Fruit fly (Drosophila melanogaster) whole organism, embryonic: ENCODE results near the gene CG12253.

Experiments
- Abd-B ChIP-seq: fragments of 200-800 bp; sonication (Bioruptor generic); optimal IDR thresholded peaks from 2 replicates; lab custom pipeline; 2018; ENCODE audit warnings: missing biosample characterization, mild to moderate bottlenecking, missing genetic modification characterization, moderate library complexity
- Ada2b ChIP-seq: fragments of 200-800 bp; sonication (Bioruptor generic); IDR thresholded peaks from 2 replicates; pipeline ENCODE4 v1.3.6; 2022; ENCODE audit warnings: missing biosample characterization, missing genetic modification characterization
- Atf-2 ChIP-seq: fragments of 200-800 bp; sonication (Bioruptor generic); optimal IDR thresholded peaks from 2 replicates; lab custom pipeline; 2016; ENCODE audit warnings: missing biosample characterization, missing genetic modification characterization
- CG10267 ChIP-seq: fragments of 200-800 bp; sonication (Bioruptor generic); optimal IDR thresholded peaks from 2 replicates; lab custom pipeline; 2018; ENCODE audit warnings: missing biosample characterization, mild to moderate bottlenecking, missing genetic modification characterization, moderate library complexity
- CG10366 ChIP-seq: fragments of 200-800 bp; sonication (Bioruptor generic); IDR thresholded peaks from 2 replicates; pipeline ENCODE4 v1.3.6; 2022; ENCODE audit warnings: missing biosample characterization, missing genetic modification characterization
- CG10462 ChIP-seq: fragments of 200-800 bp; sonication (Bioruptor generic); optimal IDR thresholded peaks from 2 replicates; lab custom pipeline; 2016; ENCODE audit warnings: missing biosample characterization, missing genetic modification characterization
- CG11723 ChIP-seq: fragments of 200-800 bp; sonication (Bioruptor generic); optimal IDR thresholded peaks from 2 replicates; lab custom pipeline; 2017; ENCODE audit warnings: missing biosample characterization, mild to moderate bottlenecking, missing genetic modification characterization
- CG13775 ChIP-seq: fragments of 200-800 bp; sonication (Bioruptor generic); optimal IDR thresholded peaks from 3 replicates; lab custom pipeline; 2017; ENCODE audit warnings: missing biosample characterization, mild to moderate bottlenecking, missing genetic modification characterization
- CG17361 ChIP-seq: fragments of 200-800 bp; sonication (Bioruptor generic); IDR thresholded peaks from 3 replicates; pipeline ENCODE4 v1.3.6; 2022; ENCODE audit warnings: missing biosample characterization, missing genetic modification characterization
- CG17612 ChIP-seq: fragments of 200-800 bp; sonication (Bioruptor generic); IDR thresholded peaks from 2 replicates; pipeline ENCODE4 v1.3.6; 2022; ENCODE audit warnings: missing biosample characterization, missing genetic modification characterization
- CG18599 ChIP-seq: fragments of 200-800 bp; sonication (Bioruptor generic); optimal IDR thresholded peaks from 3 replicates; lab custom pipeline; 2017; ENCODE audit warnings: missing biosample characterization, missing genetic modification characterization, mild to moderate bottlenecking, moderate library complexity, missing genetic modification reagents
- CG18619 ChIP-seq: fragments of 200-800 bp; sonication (Bioruptor generic); optimal IDR thresholded peaks from 3 replicates; lab custom pipeline; 2017; ENCODE audit warnings: missing biosample characterization, mild to moderate bottlenecking, missing genetic modification characterization
- CG2116 ChIP-seq: fragments of 200-800 bp; sonication (Bioruptor generic); optimal IDR thresholded peaks from 3 replicates; lab custom pipeline; 2018; ENCODE audit warnings: missing biosample characterization, mild to moderate bottlenecking, missing genetic modification characterization
- CG2202 ChIP-seq: fragments of 200-800 bp; sonication (Bioruptor generic); optimal IDR thresholded peaks from 2 replicates; lab custom pipeline; 2018; ENCODE audit warnings: missing biosample characterization, mild to moderate bottlenecking, missing genetic modification characterization
- CG30431 ChIP-seq: fragments of 200-800 bp; sonication (Bioruptor generic); optimal IDR thresholded peaks from 2 replicates; lab custom pipeline; 2017; ENCODE audit warnings: missing biosample characterization, missing genetic modification characterization
- CG6854 ChIP-seq: fragments of 200-800 bp; sonication (Bioruptor generic); optimal IDR thresholded peaks from 3 replicates; lab custom pipeline; 2017; ENCODE audit warnings: missing biosample characterization, mild to moderate bottlenecking, missing genetic modification characterization
- CG7271 ChIP-seq: fragments of 200-800 bp; sonication (Bioruptor generic); optimal IDR thresholded peaks from 2 replicates; lab custom pipeline; 2018; ENCODE audit warnings: missing biosample characterization, mild to moderate bottlenecking, missing genetic modification characterization, moderate library complexity
- CG7839 ChIP-seq: fragments of 200-800 bp; sonication (Bioruptor generic); optimal IDR thresholded peaks from 3 replicates; lab custom pipeline; 2018; ENCODE audit warnings: missing biosample characterization, mild to moderate bottlenecking, missing genetic modification characterization, moderate library complexity
- CG9609 ChIP-seq: fragments of 200-800 bp; sonication (Bioruptor generic); optimal IDR thresholded peaks from 3 replicates; lab custom pipeline; 2016; ENCODE audit warnings: missing biosample characterization, missing genetic modification characterization
- CG9797 ChIP-seq: fragments of 200-800 bp; sonication (Bioruptor generic); optimal IDR thresholded peaks from 3 replicates; lab custom pipeline; 2018; ENCODE audit warnings: missing biosample characterization, mild to moderate bottlenecking, missing genetic modification characterization
- CHES-1-like ChIP-seq: fragments of 200-800 bp; sonication (Bioruptor generic); optimal IDR thresholded peaks from 2 replicates; lab custom pipeline; 2016; ENCODE audit warnings: missing biosample characterization, missing genetic modification characterization
- D19B ChIP-seq: fragments of 200-800 bp; sonication (Bioruptor generic); optimal IDR thresholded peaks from 2 replicates; lab custom pipeline; 2017; ENCODE audit warnings: missing biosample characterization, mild to moderate bottlenecking, missing genetic modification characterization
- Dref ChIP-seq: fragments of 200-800 bp; sonication (Bioruptor generic); IDR thresholded peaks from 2 replicates; pipeline ENCODE4 v1.3.6; 2022; ENCODE audit warnings: missing biosample characterization, missing genetic modification characterization
- Eip74EF ChIP-seq, 2 experiments: fragments of 200-800 bp in 1 of 2; fragments of >200 bp in 1 of 2; sonication (Bioruptor generic) in 1 of 2; optimal IDR thresholded peaks; 2 replicates each; lab custom pipeline; 2017 to 2019; ENCODE audit warnings: missing biosample characterization in 2 of 2, missing genetic modification characterization in 2 of 2, mild to moderate bottlenecking in 1 of 2, moderate library complexity in 1 of 2
- GATAe ChIP-seq: fragments of 200-800 bp; sonication (Bioruptor generic); conservative IDR thresholded peaks from 2 replicates; pipeline ENCODE4 v1.3.6; 2022; ENCODE audit warnings: missing biosample characterization, missing genetic modification characterization
- H2.0 ChIP-seq: fragments of 200-800 bp; sonication (Bioruptor generic); IDR thresholded peaks from 2 replicates; pipeline ENCODE4 v1.3.6; 2022; ENCODE audit warnings: missing biosample characterization, missing genetic modification characterization
- Mrtf ChIP-seq: fragments of 200-800 bp; sonication (Bioruptor generic); IDR thresholded peaks from 3 replicates; pipeline ENCODE4 v1.3.6; 2022; ENCODE audit warnings: missing biosample characterization, missing genetic modification characterization
- Nf-YC ChIP-seq: fragments of 200-800 bp; optimal IDR thresholded peaks from 3 replicates; lab custom pipeline; 2019; ENCODE audit warnings: missing biosample characterization, mild to moderate bottlenecking, missing genetic modification characterization, moderate library complexity
- Vsx1 ChIP-seq: fragments of 200-800 bp; sonication (Bioruptor generic); optimal IDR thresholded peaks from 2 replicates; lab custom pipeline; 2017; ENCODE audit warnings: missing biosample characterization, mild to moderate bottlenecking, missing genetic modification characterization, missing genetic modification reagents
- abd-A ChIP-seq: fragments of 200-800 bp; sonication (Bioruptor generic); optimal IDR thresholded peaks from 3 replicates; lab custom pipeline; 2019; ENCODE audit warnings: missing biosample characterization, mild to moderate bottlenecking, missing genetic modification characterization, moderate library complexity
- amos ChIP-seq: fragments of 200-800 bp; sonication (Bioruptor generic); IDR thresholded peaks from 2 replicates; pipeline ENCODE4 v1.3.6; 2022; ENCODE audit warnings: missing biosample characterization, missing genetic modification characterization; ENCODE audit not compliant: partially characterized antibody
- cg ChIP-seq: fragments of 200-800 bp; sonication (Bioruptor generic); optimal IDR thresholded peaks from 3 replicates; lab custom pipeline; 2019; ENCODE audit warnings: missing biosample characterization, mild to moderate bottlenecking, missing genetic modification characterization, moderate library complexity
- dmrt99B ChIP-seq: fragments of 200-800 bp; sonication (Bioruptor generic); optimal IDR thresholded peaks from 2 replicates; lab custom pipeline; 2018; ENCODE audit warnings: missing biosample characterization, mild to moderate bottlenecking, missing genetic modification characterization, moderate library complexity
- fd3F ChIP-seq: fragments of 200-800 bp; sonication (Bioruptor generic); optimal IDR thresholded peaks from 2 replicates; lab custom pipeline; 2018; ENCODE audit warnings: missing biosample characterization, mild to moderate bottlenecking, missing genetic modification characterization, moderate library complexity
- fd64A ChIP-seq: fragments of 200-800 bp; sonication (Bioruptor generic); optimal IDR thresholded peaks from 3 replicates; lab custom pipeline; 2018; ENCODE audit warnings: missing biosample characterization, mild to moderate bottlenecking, missing genetic modification characterization
- gsb-n ChIP-seq: fragments of 200-800 bp; sonication (Bioruptor generic); optimal IDR thresholded peaks from 3 replicates; lab custom pipeline; 2018; ENCODE audit warnings: missing biosample characterization, mild to moderate bottlenecking, missing genetic modification characterization
- hth ChIP-seq: fragments of >200 bp; optimal IDR thresholded peaks from 2 replicates; lab custom pipeline; 2017; ENCODE audit warnings: inconsistent platforms
- lilli ChIP-seq: fragments of 200-800 bp; sonication (Bioruptor generic); optimal IDR thresholded peaks from 3 replicates; lab custom pipeline; 2016; ENCODE audit warnings: missing biosample characterization, missing genetic modification characterization
- luna ChIP-seq: fragments of 200-800 bp; sonication (Bioruptor generic); optimal IDR thresholded peaks from 2 replicates; lab custom pipeline; 2016; ENCODE audit warnings: missing biosample characterization, missing genetic modification characterization
- mirr ChIP-seq: fragments of 200-800 bp; sonication (Bioruptor generic); optimal IDR thresholded peaks from 3 replicates; lab custom pipeline; 2018; ENCODE audit warnings: missing biosample characterization, mild to moderate bottlenecking, missing genetic modification characterization
- pb ChIP-seq: fragments of 200-800 bp; sonication (Bioruptor generic); optimal IDR thresholded peaks from 3 replicates; lab custom pipeline; 2016; ENCODE audit warnings: missing biosample characterization, missing genetic modification characterization
- row ChIP-seq: fragments of 200-800 bp; sonication (Bioruptor generic); IDR thresholded peaks from 3 replicates; pipeline ENCODE4 v1.3.6; 2022; ENCODE audit warnings: missing biosample characterization, missing genetic modification characterization
- run ChIP-seq: fragments of 200-800 bp; sonication (Bioruptor generic); optimal IDR thresholded peaks from 3 replicates; lab custom pipeline; 2018; ENCODE audit warnings: missing biosample characterization, mild to moderate bottlenecking, missing genetic modification characterization
- sisA ChIP-seq: fragments of 200-800 bp; sonication (Bioruptor generic); IDR thresholded peaks from 2 replicates; pipeline ENCODE4 v1.3.6; 2022; ENCODE audit warnings: missing biosample characterization, missing genetic modification characterization
- sqz ChIP-seq: fragments of 200-800 bp; sonication (Bioruptor generic); optimal IDR thresholded peaks from 3 replicates; lab custom pipeline; 2018; ENCODE audit warnings: missing biosample characterization, mild to moderate bottlenecking, missing genetic modification characterization
- tin ChIP-seq: fragments of 200-800 bp; sonication (Bioruptor generic); optimal IDR thresholded peaks from 3 replicates; lab custom pipeline; 2016; ENCODE audit warnings: missing biosample characterization, missing genetic modification characterization
- trh ChIP-seq: fragments of 200-800 bp; sonication (Bioruptor generic); optimal IDR thresholded peaks from 2 replicates; lab custom pipeline; 2016; ENCODE audit warnings: missing biosample characterization, missing genetic modification characterization
- unc-4 ChIP-seq: fragments of 200-800 bp; sonication (Bioruptor generic); IDR thresholded peaks from 2 replicates; pipeline ENCODE4 v1.3.6; 2022; ENCODE audit warnings: missing biosample characterization, missing genetic modification characterization; ENCODE audit not compliant: partially characterized antibody
- usp ChIP-seq: fragments of >200 bp; optimal IDR thresholded peaks from 2 replicates; lab custom pipeline; 2017; ENCODE audit warnings: missing biosample characterization, missing genetic modification characterization

The CG12253 gene

DNA sequence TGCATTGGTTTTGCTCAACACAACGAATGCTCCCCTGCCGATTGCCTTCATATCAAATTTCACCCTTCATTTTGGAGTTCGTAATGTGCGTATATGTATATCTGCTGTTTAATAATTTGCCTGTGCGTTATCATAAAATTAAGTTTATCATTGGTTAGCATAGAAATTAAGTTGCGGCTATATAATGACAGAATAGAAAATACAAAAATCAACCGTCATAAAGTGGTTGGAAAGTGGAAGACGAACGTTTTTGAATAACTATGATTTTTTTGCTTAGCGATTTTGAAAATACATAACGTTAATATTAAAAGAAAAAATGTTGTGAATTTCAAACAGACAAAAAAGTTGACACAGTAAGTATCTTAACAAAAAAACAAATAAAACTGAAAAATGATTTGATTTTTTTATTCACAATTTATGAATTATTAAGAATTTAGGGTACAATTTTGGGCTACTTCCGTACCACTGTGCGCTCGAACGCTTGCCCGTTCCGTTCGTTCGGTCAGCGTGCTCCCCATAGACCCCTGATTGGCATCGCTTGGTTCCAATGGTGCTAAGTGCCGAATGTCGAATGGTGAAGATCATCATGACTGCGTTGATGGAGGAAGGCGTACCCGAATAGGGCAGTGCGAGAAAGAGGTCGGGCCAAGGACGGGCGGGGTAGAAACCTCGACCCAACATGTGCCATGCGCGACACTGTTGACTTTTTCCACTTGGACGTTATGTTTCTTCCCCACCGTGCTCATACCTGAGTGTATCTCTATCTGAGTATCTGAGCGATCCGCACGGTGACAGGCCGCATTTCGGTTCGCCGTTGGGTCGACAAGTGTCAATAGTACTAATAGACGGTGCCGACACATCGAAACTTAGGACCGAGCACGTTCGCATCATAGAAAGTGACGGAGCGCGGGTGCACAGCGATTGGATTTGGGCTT, 50.2 kb downstream of the CG12253 start (continued):
- no peak for TF ChIP-seq unc-4 (GFP tag; lab: Robert Waterston, UW)
- peak; percentile 50 for TF ChIP-seq CG13775 (GFP tag; lab: Kevin White, UChicago)
- TF ChIP-seq luna (GFP tag; lab: Kevin White, UChicago) = no peak
- TF ChIP-seq H2.0 (GFP tag; lab: Robert Waterston, UW) = peak; percentile 39
- TF ChIP-seq Atf-2 = no peak
- no peak for TF ChIP-seq CG9797
- TF ChIP-seq CG18619 (GFP tag; lab: Kevin White, UChicago) = peak; percentile 49
- TF ChIP-seq CG7839 (tag; lab: Kevin White, UChicago) = peak; percentile 66
- TF ChIP-seq CG18599 (GFP tag; lab: Kevin White, UChicago) = peak; percentile 42
- TF ChIP-seq CG17361 (GFP tag; lab: Robert Waterston, UW) = peak; percentile 65; the same call in 1 of the 3 replicates
- no peak for TF ChIP-seq fd64A (GFP tag; lab: Kevin White, UChicago)
- peak; percentile 35 for TF ChIP-seq mirr (GFP tag; lab: Kevin White, UChicago)
- peak; percentile 56 for TF ChIP-seq CG10267
- TF ChIP-seq CG30431 = no peak
- no peak for TF ChIP-seq amos (GFP tag; lab: Robert Waterston, UW)
- TF ChIP-seq lilli (GFP tag; lab: Kevin White, UChicago) = peak; percentile 43
- peak; percentile 50 for TF ChIP-seq dmrt99B (tag; lab: Kevin White, UChicago)
- peak; percentile 11 for TF ChIP-seq CG9609 (GFP tag; lab: Kevin White, UChicago)
- no peak for TF ChIP-seq hth (lab: Kevin White, UChicago)
- no peak for TF ChIP-seq Mrtf (GFP tag; lab: Robert Waterston, UW)
- TF ChIP-seq D19B = no peak
- TF ChIP-seq tin (GFP tag; lab: Kevin White, UChicago) = peak; percentile 35
- peak; percentile 5 for TF ChIP-seq CG2116
- no peak for TF ChIP-seq Dref
- peak; percentile 73 for TF ChIP-seq row (GFP tag; lab: Robert Waterston, UW)
- TF ChIP-seq CG11723 (GFP tag; lab: Kevin White, UChicago) = peak; percentile 50
- TF ChIP-seq fd3F (GFP tag; lab: Kevin White, UChicago) = no peak
- TF ChIP-seq CG10462 (GFP tag; lab: Kevin White, UChicago) = peak; percentile 37
- TF ChIP-seq pb (GFP tag; lab: Kevin White, UChicago) = no peak
- TF ChIP-seq CG10366 (GFP tag; lab: Robert Waterston, UW) = peak; percentile 52
- TF ChIP-seq CG2202 (tag; lab: Kevin White, UChicago) = peak; percentile 46
- peak; percentile 31 for TF ChIP-seq run (tag; lab: Kevin White, UChicago)
- no peak for TF ChIP-seq Abd-B (GFP tag; lab: Kevin White, UChicago)
- no peak for TF ChIP-seq sqz (GFP tag; lab: Kevin White, UChicago)
- TF ChIP-seq CG6854 (GFP tag; lab: Kevin White, UChicago) = no peak
- peak; percentile 34; the same call in 1 of the 2 replicates for TF ChIP-seq sisA (GFP tag; lab: Robert Waterston, UW)
- TF ChIP-seq CG17612 (GFP tag; lab: Robert Waterston, UW) = no peak
- TF ChIP-seq GATAe (GFP tag; lab: Robert Waterston, UW) = no peak
- TF ChIP-seq Eip74EF (GFP tag; optimal IDR thresholded peaks at IDR 0.05; lab: Kevin White, UChicago) = no peak
- TF ChIP-seq Ada2b (GFP tag; lab: Robert Waterston, UW) = no peak
- peak; percentile 9 for TF ChIP-seq CHES-1-like
- TF ChIP-seq trh = no peak
- no peak for TF ChIP-seq Nf-YC (tag; lab: Kevin White, UChicago)
- TF ChIP-seq Vsx1 (GFP tag; lab: Kevin White, UChicago) = peak; percentile 57
- TF ChIP-seq usp (GFP tag; lab: Kevin White, UChicago) = no peak
- peak; percentile 67 for TF ChIP-seq gsb-n (tag; lab: Kevin White, UChicago)
- no peak for TF ChIP-seq cg (GFP tag; lab: Kevin White, UChicago)
- no peak for TF ChIP-seq abd-A (tag; lab: Kevin White, UChicago)
- TF ChIP-seq CG7271 = no peak
